Fruit fly (Drosophila melanogaster) whole organism: Measurements from ENCODE around the gene SmydA-4.

Source experiments
- CG8478 ChIP-seq: fragments of >200 bp; optimal IDR thresholded peaks from 2 replicates; lab custom pipeline; 2018; ENCODE audit warnings: inconsistent platforms
- EcR ChIP-seq, 2 experiments: fragments of >200 bp; optimal IDR thresholded peaks; 2 replicates each; lab custom pipeline; 2017; ENCODE audit warnings: missing biosample characterization in 2 of 2, missing genetic modification characterization in 2 of 2, missing genetic modification reagents in 2 of 2
- pan ChIP-seq: fragments of >200 bp; optimal IDR thresholded peaks from 2 replicates; lab custom pipeline; 2017
- usp ChIP-seq: fragments of >200 bp; optimal IDR thresholded peaks from 2 replicates; lab custom pipeline; 2017; ENCODE audit warnings: missing biosample characterization, missing genetic modification characterization, mixed read lengths

DNA sequence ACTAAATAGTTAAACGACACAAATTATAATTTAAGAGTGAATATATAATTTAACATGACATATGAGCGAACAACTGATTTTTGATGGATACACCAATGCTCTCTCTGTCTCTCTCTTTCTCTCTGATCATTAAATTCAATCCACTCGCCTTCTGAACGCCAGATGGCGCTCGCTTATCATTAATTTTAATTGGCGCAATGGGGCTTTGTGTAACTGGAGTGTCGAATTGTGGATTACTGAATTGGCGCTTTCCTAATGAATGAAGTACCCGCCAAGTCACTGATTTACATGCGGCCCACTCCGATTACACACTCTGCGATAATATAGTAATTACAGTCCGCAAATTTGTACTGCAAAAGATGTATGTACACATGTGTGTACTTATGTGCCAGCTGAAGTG lies 37.3 kb downstream of the SmydA-4 start:
- TF ChIP-seq usp (GFP tag; lab: Kevin White, UChicago) (no peak), CG8478 (lab: Kevin White, UChicago) (no peak), EcR (GFP tag; optimal IDR thresholded peaks at IDR 0.05; lab: Kevin White, UChicago) (no peak), pan (lab: Kevin White, UChicago) (no peak)
